Fruit fly (Drosophila melanogaster) whole organism, pupa: ENCODE results near the gene CG34348.

Source experiments
- CG10348 ChIP-seq: fragments of 200-800 bp; sonication (Bioruptor generic); IDR thresholded peaks from 2 replicates; pipeline ENCODE4 v1.3.6; 2022; ENCODE audit warnings: missing biosample characterization, missing genetic modification characterization
- CG12605 ChIP-seq: fragments of 200-800 bp; sonication (Bioruptor generic); IDR thresholded peaks from 2 replicates; pipeline ENCODE4 v1.3.6; 2022; ENCODE audit warnings: missing biosample characterization, missing genetic modification characterization
- CG13204 ChIP-seq: fragments of 200-800 bp; sonication (Bioruptor generic); optimal IDR thresholded peaks from 2 replicates; lab custom pipeline; 2018; ENCODE audit warnings: missing biosample characterization, mild to moderate bottlenecking, missing genetic modification characterization, moderate library complexity
- CG14655 ChIP-seq: fragments of 200-800 bp; sonication (Bioruptor generic); optimal IDR thresholded peaks from 3 replicates; lab custom pipeline; 2017; ENCODE audit warnings: mild to moderate bottlenecking, missing biosample characterization, missing genetic modification reagents, missing genetic modification characterization
- CG15710 ChIP-seq: fragments of 200-800 bp; sonication (Bioruptor generic); optimal IDR thresholded peaks from 2 replicates; lab custom pipeline; 2018; ENCODE audit warnings: missing biosample characterization, mild to moderate bottlenecking, missing genetic modification characterization, moderate library complexity
- CG17806 ChIP-seq: fragments of 200-800 bp; sonication (Bioruptor generic); optimal IDR thresholded peaks from 2 replicates; lab custom pipeline; 2018; ENCODE audit warnings: missing biosample characterization, mild to moderate bottlenecking, missing genetic modification characterization, moderate library complexity
- CG32121 ChIP-seq: fragments of 200-800 bp; sonication (Bioruptor generic); IDR thresholded peaks from 2 replicates; pipeline ENCODE4 v1.3.6; 2022; ENCODE audit warnings: missing biosample characterization, missing genetic modification characterization
- CG34367 ChIP-seq: fragments of 200-800 bp; sonication (Bioruptor generic); optimal IDR thresholded peaks from 2 replicates; lab custom pipeline; 2018; ENCODE audit warnings: missing biosample characterization, mild to moderate bottlenecking, missing genetic modification characterization
- CG4496 ChIP-seq: fragments of 200-800 bp; sonication (Bioruptor generic); IDR thresholded peaks from 3 replicates; pipeline ENCODE4 v1.3.6; 2022; ENCODE audit warnings: missing biosample characterization, missing genetic modification characterization
- CG8159 ChIP-seq: fragments of 200-800 bp; sonication (Bioruptor generic); optimal IDR thresholded peaks from 3 replicates; lab custom pipeline; 2018; ENCODE audit warnings: missing biosample characterization, mild to moderate bottlenecking, missing genetic modification characterization, moderate library complexity
- CG8301 ChIP-seq: fragments of 200-800 bp; sonication (Bioruptor generic); optimal IDR thresholded peaks from 2 replicates; lab custom pipeline; 2018; ENCODE audit warnings: missing biosample characterization, mild to moderate bottlenecking, missing genetic modification characterization
- CG9948 ChIP-seq: fragments of 200-800 bp; sonication (Bioruptor generic); optimal IDR thresholded peaks from 2 replicates; lab custom pipeline; 2018; ENCODE audit warnings: missing biosample characterization, mild to moderate bottlenecking, missing genetic modification characterization, moderate library complexity
- D1 ChIP-seq: fragments of 200-800 bp; sonication (Bioruptor generic); optimal IDR thresholded peaks from 2 replicates; lab custom pipeline; 2018; ENCODE audit warnings: missing biosample characterization, mild to moderate bottlenecking, missing genetic modification characterization, moderate library complexity
- EcR ChIP-seq: fragments of 200-800 bp; sonication (Bioruptor generic); optimal IDR thresholded peaks from 3 replicates; lab custom pipeline; 2019; ENCODE audit warnings: missing biosample characterization, missing genetic modification characterization, mild to moderate bottlenecking, moderate library complexity, missing genetic modification reagents
- Ets98B ChIP-seq: fragments of 200-800 bp; sonication (Bioruptor generic); IDR thresholded peaks from 2 replicates; pipeline ENCODE4 v1.3.6; 2022; ENCODE audit warnings: missing biosample characterization, missing genetic modification characterization
- Pif1A ChIP-seq: fragments of 200-800 bp; sonication (Bioruptor generic); optimal IDR thresholded peaks from 3 replicates; lab custom pipeline; 2016; ENCODE audit warnings: missing biosample characterization, missing genetic modification characterization
- Pif1B ChIP-seq: fragments of 200-800 bp; sonication (Bioruptor generic); optimal IDR thresholded peaks from 3 replicates; lab custom pipeline; 2016; ENCODE audit warnings: missing biosample characterization, missing genetic modification characterization
- Snoo ChIP-seq: fragments of 200-800 bp; sonication (Bioruptor generic); optimal IDR thresholded peaks from 3 replicates; lab custom pipeline; 2017; ENCODE audit warnings: missing biosample characterization, mild to moderate bottlenecking, missing genetic modification characterization, inconsistent platforms
- fd96Ca ChIP-seq: fragments of 200-800 bp; sonication (Bioruptor generic); IDR thresholded peaks from 3 replicates; pipeline ENCODE4 v1.3.6; 2022; ENCODE audit warnings: missing biosample characterization, missing genetic modification characterization
- gl ChIP-seq: fragments of 200-800 bp; sonication (Bioruptor generic); optimal IDR thresholded peaks from 2 replicates; lab custom pipeline; 2018; ENCODE audit warnings: missing biosample characterization, mild to moderate bottlenecking, missing genetic modification characterization
- rn ChIP-seq: fragments of 200-800 bp; sonication (Bioruptor generic); IDR thresholded peaks from 2 replicates; pipeline ENCODE4 v1.3.6; 2022; ENCODE audit warnings: missing biosample characterization, missing genetic modification characterization

Gene CG34348

dm6 chrX:11339868-11340548 is at the start of gene CG34348, which contains the start of gene Kap3:
TSS of gene CG34348 (plus strand) at chrX:11339873.
TSS of gene Kap3 (minus strand) at chrX:11340084.
- TF ChIP-seq CG10348 (GFP tag; lab: Robert Waterston, UW) (no peak), CG8159 (tag; lab: Kevin White, UChicago) (no peak), CG15710 (no peak), CG14655 (GFP tag; lab: Kevin White, UChicago) (peak; percentile 19), CG8301 (tag; lab: Kevin White, UChicago) (no peak), fd96Ca (no peak), CG34367 (tag; lab: Kevin White, UChicago) (no peak), CG12605 (GFP tag; lab: Robert Waterston, UW) (peak; percentile 75), Snoo (tag; lab: Kevin White, UChicago) (peak; percentile 40), CG4496 (GFP tag; lab: Robert Waterston, UW) (peak; percentile 9; the same call in 1 of the 3 replicates), CG32121 (peak; percentile 60; the same call in 1 of the 2 replicates), Pif1A (GFP tag; lab: Kevin White, UChicago) (peak; percentile 47), CG9948 (tag; lab: Kevin White, UChicago) (no peak)

- TF ChIP-seq CG8301 (tag; lab: Kevin White, UChicago) = no peak
- no peak for TF ChIP-seq CG34367 (tag; lab: Kevin White, UChicago)
- TF ChIP-seq CG9948 (tag; lab: Kevin White, UChicago) = no peak
- TF ChIP-seq gl (tag; lab: Kevin White, UChicago) = no peak
- TF ChIP-seq CG17806 (tag; lab: Kevin White, UChicago) = no peak
- no peak for TF ChIP-seq EcR (GFP tag; lab: Kevin White, UChicago)
- no peak for TF ChIP-seq CG4496 (GFP tag; lab: Robert Waterston, UW)
- TF ChIP-seq CG8159 (tag; lab: Kevin White, UChicago) = no peak
- TF ChIP-seq rn (GFP tag; lab: Robert Waterston, UW) = no peak
- TF ChIP-seq CG14655 (GFP tag; lab: Kevin White, UChicago) = no peak
- no peak for TF ChIP-seq Pif1A (GFP tag; lab: Kevin White, UChicago)
- no peak for TF ChIP-seq CG32121
- no peak for TF ChIP-seq CG12605 (GFP tag; lab: Robert Waterston, UW)
- TF ChIP-seq CG13204 (GFP tag; lab: Kevin White, UChicago) = no peak
Observed at dm6 chrX:11293567-11293966, 46.1 kb upstream of the CG34348 start.

dm6 chrX:11295412-11296006 is 44.2 kb upstream of the CG34348 start:
- TF ChIP-seq CG12605 (GFP tag; lab: Robert Waterston, UW) (no peak), Ets98B (GFP tag; lab: Robert Waterston, UW) (no peak), Pif1B (GFP tag; lab: Kevin White, UChicago) (no peak), CG17806 (tag; lab: Kevin White, UChicago) (no peak), rn (GFP tag; lab: Robert Waterston, UW) (no peak), CG13204 (GFP tag; lab: Kevin White, UChicago) (no peak), CG15710 (no peak), Snoo (tag; lab: Kevin White, UChicago) (no peak), gl (tag; lab: Kevin White, UChicago) (no peak), EcR (GFP tag; lab: Kevin White, UChicago) (no peak), CG8159 (tag; lab: Kevin White, UChicago) (no peak), CG8301 (tag; lab: Kevin White, UChicago) (no peak), CG34367 (tag; lab: Kevin White, UChicago) (no peak), CG9948 (tag; lab: Kevin White, UChicago) (no peak), CG32121 (no peak), Pif1A (GFP tag; lab: Kevin White, UChicago) (no peak), D1 (tag; lab: Kevin White, UChicago) (no peak), CG10348 (GFP tag; lab: Robert Waterston, UW) (no peak), CG14655 (GFP tag; lab: Kevin White, UChicago) (no peak), CG4496 (GFP tag; lab: Robert Waterston, UW) (no peak)

dm6 chrX:11302683-11303082 is 37.0 kb upstream of the CG34348 start, which contains the start of gene CG44422:
TSS of gene CG44422 (minus strand) at chrX:11302783.
- TF ChIP-seq rn (GFP tag; lab: Robert Waterston, UW) = no peak
- TF ChIP-seq CG14655 (GFP tag; lab: Kevin White, UChicago) = no peak
- no peak for TF ChIP-seq CG13204 (GFP tag; lab: Kevin White, UChicago)
- TF ChIP-seq gl (tag; lab: Kevin White, UChicago) = no peak
- TF ChIP-seq CG8159 (tag; lab: Kevin White, UChicago) = no peak
- TF ChIP-seq CG10348 (GFP tag; lab: Robert Waterston, UW) = no peak
- TF ChIP-seq Snoo (tag; lab: Kevin White, UChicago) = no peak
- TF ChIP-seq Pif1B (GFP tag; lab: Kevin White, UChicago) = no peak
- TF ChIP-seq CG32121 = no peak
- TF ChIP-seq fd96Ca = no peak
- no peak for TF ChIP-seq CG8301 (tag; lab: Kevin White, UChicago)
- no peak for TF ChIP-seq D1 (tag; lab: Kevin White, UChicago)
- no peak for TF ChIP-seq CG12605 (GFP tag; lab: Robert Waterston, UW)
- no peak for TF ChIP-seq EcR (GFP tag; lab: Kevin White, UChicago)
- TF ChIP-seq, all 21 proteins: peak for 0

dm6 chrX:11311108-11311507 is 28.6 kb upstream of the CG34348 start, which contains the start of gene Ir10a:
TSS of gene Ir10a (minus strand) at chrX:11311208.
- no peak for TF ChIP-seq Pif1A (GFP tag; lab: Kevin White, UChicago)
- no peak for TF ChIP-seq CG9948 (tag; lab: Kevin White, UChicago)
- no peak for TF ChIP-seq CG10348 (GFP tag; lab: Robert Waterston, UW)
- TF ChIP-seq Snoo (tag; lab: Kevin White, UChicago) = no peak
- TF ChIP-seq D1 (tag; lab: Kevin White, UChicago) = no peak
- no peak for TF ChIP-seq CG17806 (tag; lab: Kevin White, UChicago)
- no peak for TF ChIP-seq CG15710
- TF ChIP-seq CG14655 (GFP tag; lab: Kevin White, UChicago) = no peak
- no peak for TF ChIP-seq rn (GFP tag; lab: Robert Waterston, UW)
- TF ChIP-seq CG8159 (tag; lab: Kevin White, UChicago) = no peak
- TF ChIP-seq gl (tag; lab: Kevin White, UChicago) = no peak
